Fruit fly (Drosophila melanogaster) whole organism, embryonic: ENCODE measurements around the gene Sas-4.

Experiments used
- Aef1 ChIP-seq: fragments of 200-800 bp; sonication (Bioruptor generic); IDR thresholded peaks from 3 replicates; pipeline ENCODE4 v1.3.6; 2022; ENCODE audit warnings: missing biosample characterization, missing genetic modification characterization
- Antp ChIP-seq: fragments of 200-800 bp; sonication (Bioruptor generic); optimal IDR thresholded peaks from 3 replicates; lab custom pipeline; 2016; ENCODE audit warnings: missing biosample characterization, missing genetic modification characterization
- Awh ChIP-seq: fragments of 200-800 bp; sonication (Bioruptor generic); IDR thresholded peaks from 2 replicates; pipeline ENCODE4, ENCODE4 v1.3.6; 2022; ENCODE audit warnings: missing biosample characterization, missing genetic modification characterization
- CG12236 ChIP-seq: fragments of 200-800 bp; sonication (Bioruptor generic); optimal IDR thresholded peaks from 2 replicates; lab custom pipeline; 2016; ENCODE audit warnings: missing biosample characterization, missing genetic modification characterization
- CG12299 ChIP-seq: fragments of 200-800 bp; sonication (Bioruptor generic); optimal IDR thresholded peaks from 2 replicates; lab custom pipeline; 2018; ENCODE audit warnings: missing biosample characterization, mild to moderate bottlenecking, missing genetic modification characterization
- CG13296 ChIP-seq: fragments of 200-800 bp; sonication (Bioruptor generic); optimal IDR thresholded peaks from 3 replicates; lab custom pipeline; 2018; ENCODE audit warnings: missing biosample characterization, mild to moderate bottlenecking, missing genetic modification characterization
- CG13624 ChIP-seq: fragments of 200-800 bp; sonication (Bioruptor generic); optimal IDR thresholded peaks from 2 replicates; lab custom pipeline; 2016; ENCODE audit warnings: missing biosample characterization, missing genetic modification characterization
- CG15696 ChIP-seq: fragments of 200-800 bp; sonication (Bioruptor generic); optimal IDR thresholded peaks from 2 replicates; lab custom pipeline; 2019; ENCODE audit warnings: missing biosample characterization, mild to moderate bottlenecking, missing genetic modification characterization, moderate library complexity
- CG1647 ChIP-seq: fragments of 200-800 bp; sonication (Bioruptor generic); optimal IDR thresholded peaks from 3 replicates; lab custom pipeline; 2016; ENCODE audit warnings: missing biosample characterization, missing genetic modification characterization
- CG17568 ChIP-seq: fragments of 200-800 bp; sonication (Bioruptor generic); optimal IDR thresholded peaks from 2 replicates; lab custom pipeline; 2018; ENCODE audit warnings: missing biosample characterization, mild to moderate bottlenecking, missing genetic modification characterization, moderate library complexity
- CG18262 ChIP-seq: fragments of 200-800 bp; optimal IDR thresholded peaks from 3 replicates; lab custom pipeline; 2019; ENCODE audit warnings: missing biosample characterization, mild to moderate bottlenecking, missing genetic modification characterization, moderate library complexity
- CG18476 ChIP-seq: fragments of 200-800 bp; sonication (Bioruptor generic); optimal IDR thresholded peaks from 2 replicates; lab custom pipeline; 2016; ENCODE audit warnings: missing biosample characterization, mild to moderate bottlenecking, missing genetic modification characterization
- CG18764 ChIP-seq: fragments of 200-800 bp; sonication (Bioruptor generic); optimal IDR thresholded peaks from 3 replicates; lab custom pipeline; 2016; ENCODE audit warnings: missing biosample characterization, missing genetic modification characterization
- CG32772 ChIP-seq: fragments of 200-800 bp; sonication (Bioruptor generic); IDR thresholded peaks from 2 replicates; pipeline ENCODE4 v1.3.6; 2022; ENCODE audit warnings: missing biosample characterization, missing genetic modification characterization
- CG4328 ChIP-seq: fragments of 200-800 bp; sonication (Bioruptor generic); optimal IDR thresholded peaks from 3 replicates; lab custom pipeline; 2017; ENCODE audit warnings: missing biosample characterization, missing genetic modification reagents, missing genetic modification characterization
- CG43689 ChIP-seq: fragments of 200-800 bp; sonication (Bioruptor generic); IDR thresholded peaks from 2 replicates; pipeline ENCODE4 v1.3.6; 2022; ENCODE audit warnings: missing biosample characterization, missing genetic modification characterization
- CG4707 ChIP-seq: fragments of 200-800 bp; sonication (Bioruptor generic); optimal IDR thresholded peaks from 2 replicates; lab custom pipeline; 2018; ENCODE audit warnings: missing biosample characterization, mild to moderate bottlenecking, missing genetic modification characterization, moderate library complexity
- CG5953 ChIP-seq: fragments of 200-800 bp; sonication (Bioruptor generic); IDR thresholded peaks from 2 replicates; pipeline ENCODE4 v1.3.6; 2022; ENCODE audit warnings: missing biosample characterization, missing genetic modification characterization
- CG7839 ChIP-seq: fragments of 200-800 bp; sonication (Bioruptor generic); optimal IDR thresholded peaks from 3 replicates; lab custom pipeline; 2018; ENCODE audit warnings: missing biosample characterization, mild to moderate bottlenecking, missing genetic modification characterization, moderate library complexity
- CG8290 ChIP-seq, 3 experiments: fragments of 200-800 bp; sonication (Bioruptor generic); optimal IDR thresholded peaks; 2 replicates each; lab custom pipeline; 2016 to 2019; ENCODE audit warnings: missing biosample characterization in 3 of 3, missing genetic modification characterization in 3 of 3, mild to moderate bottlenecking in 2 of 3, moderate library complexity in 1 of 3
- Dll ChIP-seq: fragments of 200-800 bp; sonication (Bioruptor generic); IDR thresholded peaks from 4 replicates; pipeline ENCODE4 v1.3.6; 2022; ENCODE audit warnings: missing biosample characterization, missing genetic modification characterization; ENCODE audit not compliant: partially characterized antibody
- Doc3 ChIP-seq: fragments of 200-800 bp; sonication (Bioruptor generic); IDR thresholded peaks from 3 replicates; pipeline ENCODE4 v1.3.6; 2022; ENCODE audit warnings: missing biosample characterization, missing genetic modification characterization; ENCODE audit not compliant: partially characterized antibody
- Eip74EF ChIP-seq, 2 experiments: fragments of 200-800 bp in 1 of 2; fragments of >200 bp in 1 of 2; sonication (Bioruptor generic) in 1 of 2; optimal IDR thresholded peaks; 2 replicates each; lab custom pipeline; 2017 to 2019; ENCODE audit warnings: missing biosample characterization in 2 of 2, missing genetic modification characterization in 2 of 2, mild to moderate bottlenecking in 1 of 2, moderate library complexity in 1 of 2
- HLHmδ ChIP-seq: fragments of 200-800 bp; sonication (Bioruptor generic); optimal IDR thresholded peaks from 2 replicates; lab custom pipeline; 2018; ENCODE audit warnings: missing biosample characterization, mild to moderate bottlenecking, missing genetic modification characterization, moderate library complexity
- MTF-1 ChIP-seq: fragments of 200-800 bp; sonication (Bioruptor generic); optimal IDR thresholded peaks from 2 replicates; lab custom pipeline; 2018; ENCODE audit warnings: missing biosample characterization, mild to moderate bottlenecking, missing genetic modification characterization, borderline replicate concordance
- Nf-YA ChIP-seq: fragments of 200-800 bp; sonication (Bioruptor generic); IDR thresholded peaks from 2 replicates; pipeline ENCODE4 v1.3.6; 2022; ENCODE audit warnings: missing biosample characterization, missing genetic modification characterization
- Oli ChIP-seq: fragments of 200-800 bp; sonication (Bioruptor generic); optimal IDR thresholded peaks from 2 replicates; lab custom pipeline; 2018; ENCODE audit warnings: missing biosample characterization, mild to moderate bottlenecking, missing genetic modification characterization, moderate library complexity
- PHDP ChIP-seq: fragments of 200-800 bp; sonication (Bioruptor generic); optimal IDR thresholded peaks from 3 replicates; lab custom pipeline; 2018; ENCODE audit warnings: missing biosample characterization, mild to moderate bottlenecking, missing genetic modification characterization, moderate library complexity
- abd-A ChIP-seq: fragments of 200-800 bp; sonication (Bioruptor generic); optimal IDR thresholded peaks from 3 replicates; lab custom pipeline; 2019; ENCODE audit warnings: missing biosample characterization, mild to moderate bottlenecking, missing genetic modification characterization, moderate library complexity
- bsh ChIP-seq, 2 experiments: fragments of 200-800 bp; sonication (Bioruptor generic); optimal IDR thresholded peaks; 2 replicates each; lab custom pipeline; 2017 to 2018; ENCODE audit warnings: mild to moderate bottlenecking in 2 of 2, missing biosample characterization in 2 of 2, missing genetic modification characterization in 2 of 2, moderate library complexity in 1 of 2
- cad ChIP-seq: fragments of >200 bp; optimal IDR thresholded peaks from 2 replicates; lab custom pipeline; 2017; ENCODE audit warnings: missing biosample characterization, missing genetic modification characterization
- cato ChIP-seq: fragments of 200-800 bp; sonication (Bioruptor generic); optimal IDR thresholded peaks from 2 replicates; lab custom pipeline; 2016; ENCODE audit warnings: missing biosample characterization, missing genetic modification characterization, borderline replicate concordance
- dmrt99B ChIP-seq: fragments of 200-800 bp; sonication (Bioruptor generic); optimal IDR thresholded peaks from 2 replicates; lab custom pipeline; 2018; ENCODE audit warnings: missing biosample characterization, mild to moderate bottlenecking, missing genetic modification characterization, moderate library complexity
- ewg ChIP-seq: fragments of 200-800 bp; sonication (Bioruptor generic); optimal IDR thresholded peaks from 3 replicates; lab custom pipeline; 2017; ENCODE audit warnings: mild to moderate bottlenecking, missing biosample characterization, missing genetic modification reagents, missing genetic modification characterization
- eyg ChIP-seq: fragments of 200-800 bp; sonication (Bioruptor generic); optimal IDR thresholded peaks from 3 replicates; lab custom pipeline; 2016; ENCODE audit warnings: missing biosample characterization, missing genetic modification characterization
- fd3F ChIP-seq: fragments of 200-800 bp; sonication (Bioruptor generic); optimal IDR thresholded peaks from 2 replicates; lab custom pipeline; 2018; ENCODE audit warnings: missing biosample characterization, mild to moderate bottlenecking, missing genetic modification characterization, moderate library complexity
- grn ChIP-seq: fragments of 200-800 bp; sonication (Bioruptor generic); optimal IDR thresholded peaks from 3 replicates; lab custom pipeline; 2017; ENCODE audit warnings: missing biosample characterization, missing genetic modification characterization
- gt ChIP-seq: fragments of 200-800 bp; sonication (Bioruptor generic); IDR thresholded peaks from 2 replicates; pipeline ENCODE4 v1.3.6; 2022; ENCODE audit warnings: missing biosample characterization, missing genetic modification characterization
- hkb ChIP-seq, 2 experiments: fragments of 200-800 bp in 1 of 2; fragments of >200 bp in 1 of 2; sonication (Bioruptor generic) in 1 of 2; IDR thresholded peaks in 1 of 2; optimal IDR thresholded peaks in 1 of 2; 2 replicates each; pipeline versions ENCODE4 v1.3.6 to Lab custom; 2017 to 2022; ENCODE audit warnings: missing biosample characterization in 1 of 2, missing genetic modification characterization in 1 of 2
- kah ChIP-seq: fragments of 200-800 bp; sonication (Bioruptor generic); optimal IDR thresholded peaks from 2 replicates; lab custom pipeline; 2018; ENCODE audit warnings: missing biosample characterization, mild to moderate bottlenecking, missing genetic modification characterization
- ken ChIP-seq: fragments of 200-800 bp; sonication (Bioruptor generic); IDR thresholded peaks from 3 replicates; pipeline ENCODE4 v1.3.6; 2022; ENCODE audit warnings: missing biosample characterization, missing genetic modification characterization
- lov ChIP-seq, 2 experiments: fragments of 200-800 bp in 1 of 2; fragments of >200 bp in 1 of 2; sonication (Bioruptor generic) in 1 of 2; IDR thresholded peaks in 1 of 2; optimal IDR thresholded peaks in 1 of 2; 2 replicates in 1 of 2; 3 replicates in 1 of 2; pipeline versions ENCODE4 v1.3.6 to Lab custom; 2017 to 2022; ENCODE audit warnings: missing biosample characterization in 1 of 2, missing genetic modification characterization in 1 of 2
- maf-S ChIP-seq: fragments of 200-800 bp; sonication (Bioruptor generic); optimal IDR thresholded peaks from 2 replicates; lab custom pipeline; 2016; ENCODE audit warnings: missing biosample characterization, missing genetic modification characterization
- pfk ChIP-seq: fragments of 200-800 bp; sonication (Bioruptor generic); optimal IDR thresholded peaks from 2 replicates; lab custom pipeline; 2018; ENCODE audit warnings: missing biosample characterization, mild to moderate bottlenecking, missing genetic modification characterization, moderate library complexity
- salm ChIP-seq: fragments of 200-800 bp; sonication (Bioruptor generic); optimal IDR thresholded peaks from 2 replicates; lab custom pipeline; 2018; ENCODE audit warnings: missing biosample characterization, mild to moderate bottlenecking, missing genetic modification characterization
- slou ChIP-seq: fragments of 200-800 bp; sonication (Bioruptor generic); optimal IDR thresholded peaks from 3 replicates; lab custom pipeline; 2016; ENCODE audit warnings: missing biosample characterization, missing genetic modification characterization
- zen ChIP-seq: fragments of 200-800 bp; sonication (Bioruptor generic); optimal IDR thresholded peaks from 3 replicates; lab custom pipeline; 2018; ENCODE audit warnings: missing biosample characterization, mild to moderate bottlenecking, missing genetic modification characterization, moderate library complexity

Sas-4 gene

dm6 chr3R:7108589-7109312, 42.4 kb upstream of the Sas-4 start (continued):
- TF ChIP-seq gt (GFP tag; lab: Robert Waterston, UW) (no peak), Nf-YA (GFP tag; lab: Robert Waterston, UW) (no peak), PHDP (tag; lab: Kevin White, UChicago) (peak; percentile 95), cad (GFP tag; lab: Kevin White, UChicago) (no peak), fd3F (peak; percentile 52), maf-S (peak; percentile 72), grn (peak; percentile 58), eyg (GFP tag; lab: Kevin White, UChicago) (peak; percentile 83), Oli (tag; lab: Kevin White, UChicago) (peak; percentile 97), CG32772 (GFP tag; lab: Robert Waterston, UW) (no peak), Aef1 (GFP tag; lab: Robert Waterston, UW) (no peak), CG13624 (peak; percentile 78), pfk (GFP tag; lab: Kevin White, UChicago) (no peak), hkb (optimal IDR thresholded peaks at IDR 0.05; lab: Kevin White, UChicago) (no peak), hkb (GFP tag; IDR thresholded peaks at IDR 0.05; lab: Robert Waterston, UW) (no peak), CG8290 (GFP tag; optimal IDR thresholded peaks at IDR 0.05; lab: Kevin White, UChicago) (peak; percentile 95), CG8290 (tag; optimal IDR thresholded peaks at IDR 0.05; lab: Kevin White, UChicago) (peak; percentile 50 to 91), CG4707 (GFP tag; lab: Kevin White, UChicago) (peak; percentile 89), zen (tag; lab: Kevin White, UChicago) (peak; percentile 98), dmrt99B (peak; percentile 98), CG17568 (GFP tag; lab: Kevin White, UChicago) (peak; percentile 87), slou (peak; percentile 69), HLHmδ (no peak), CG18262 (peak; percentile 99), CG18476 (peak; percentile 91), abd-A (tag; lab: Kevin White, UChicago) (no peak), ken (GFP tag; lab: Robert Waterston, UW) (no peak), lov (optimal IDR thresholded peaks at IDR 0.05; lab: Kevin White, UChicago) (no peak), lov (GFP tag; IDR thresholded peaks at IDR 0.05; lab: Robert Waterston, UW) (no peak), CG18764 (GFP tag; lab: Kevin White, UChicago) (peak; percentile 95), CG43689 (GFP tag; lab: Robert Waterston, UW) (no peak), cato (GFP tag; lab: Kevin White, UChicago) (peak; percentile 95), CG5953 (GFP tag; lab: Robert Waterston, UW) (no peak), Eip74EF (GFP tag; optimal IDR thresholded peaks at IDR 0.05; lab: Kevin White, UChicago) (peak in 1 of 2 experiments; percentile 96), ewg (GFP tag; lab: Kevin White, UChicago) (peak; percentile 93), CG1647 (peak; percentile 82), MTF-1 (GFP tag; lab: Kevin White, UChicago) (peak; percentile 91), bsh (GFP tag; optimal IDR thresholded peaks at IDR 0.05; lab: Kevin White, UChicago) (peak; percentile 90 to 99), CG12299 (tag; lab: Kevin White, UChicago) (peak; percentile 84), CG15696 (peak; percentile 99), Dll (GFP tag; lab: Robert Waterston, UW) (no peak), CG13296 (GFP tag; lab: Kevin White, UChicago) (peak; percentile 72), Antp (GFP tag; lab: Kevin White, UChicago) (peak; percentile 71), CG7839 (tag; lab: Kevin White, UChicago) (peak; percentile 96), CG4328 (GFP tag; lab: Kevin White, UChicago) (peak; percentile 88), Awh (GFP tag; lab: Robert Waterston, UW) (no peak), kah (GFP tag; lab: Kevin White, UChicago) (peak; percentile 91), Doc3 (GFP tag; lab: Robert Waterston, UW) (no peak), CG12236 (GFP tag; lab: Kevin White, UChicago) (peak; percentile 95), salm (peak; percentile 90)
